Fruit fly (Drosophila melanogaster): ENCODE results near the gene Axn.

The Axn gene

DNA sequence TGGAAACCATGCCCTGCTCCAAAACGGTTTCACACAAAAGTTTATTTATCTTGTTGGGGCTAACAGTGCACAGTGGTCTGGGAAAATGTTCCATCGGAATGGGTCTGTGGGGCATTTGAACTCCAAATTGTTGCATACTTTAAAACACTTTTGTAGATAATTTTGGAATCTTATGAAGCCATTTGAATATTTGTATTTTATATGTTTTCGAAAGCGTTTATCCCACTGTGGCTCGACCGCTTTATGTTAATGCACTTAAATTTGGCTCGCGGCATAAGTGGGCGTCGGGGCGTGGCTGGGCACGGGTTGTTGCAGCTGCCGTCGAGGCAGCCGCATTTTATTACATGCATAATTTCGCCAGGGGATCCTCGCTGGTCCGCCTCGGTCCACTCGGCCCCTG lies 49.2 kb downstream of the Axn start:
- TF ChIP-seq CG8159 (tag; optimal IDR thresholded peaks at IDR 0.05) (no peak), CG12605 (GFP tag; IDR thresholded peaks at IDR 0.05) (peak; percentile 44; the same call in 1 of the 2 replicates), CG15710 (tag; optimal IDR thresholded peaks at IDR 0.05) (no peak), Pif1A (GFP tag; optimal IDR thresholded peaks at IDR 0.05) (no peak), CG4496 (GFP tag; IDR thresholded peaks at IDR 0.05) (peak; percentile 72), Ets98B (GFP tag; IDR thresholded peaks at IDR 0.05) (peak; percentile 44; the same call in 1 of the 2 replicates), CG8301 (tag; optimal IDR thresholded peaks at IDR 0.05) (peak; percentile 1), rn (GFP tag; IDR thresholded peaks at IDR 0.05) (no peak), CG34367 (tag; optimal IDR thresholded peaks at IDR 0.05) (no peak), CG17806 (tag; optimal IDR thresholded peaks at IDR 0.05) (no peak), Pif1B (GFP tag; optimal IDR thresholded peaks at IDR 0.05) (peak; percentile 34), fd96Ca (GFP tag; IDR thresholded peaks at IDR 0.05) (peak; percentile 49; the same call in 1 of the 3 replicates), CG14655 (GFP tag; optimal IDR thresholded peaks at IDR 0.05) (peak; percentile 11), Snoo (tag; optimal IDR thresholded peaks at IDR 0.05) (no peak), gl (tag; optimal IDR thresholded peaks at IDR 0.05) (no peak), EcR (GFP tag; optimal IDR thresholded peaks at IDR 0.05) (no peak), CG32121 (GFP tag; IDR thresholded peaks at IDR 0.05) (0 out of 2 replicates have a peak, but pooled peaks have one; percentile 25)

dm6 chr3R:30076088-30076487 lies 53.4 kb downstream of the Axn start:
- TF ChIP-seq CG12605 (GFP tag; IDR thresholded peaks at IDR 0.05) = no peak
- TF ChIP-seq CG13204 (GFP tag; optimal IDR thresholded peaks at IDR 0.05) = no peak
- peak; percentile 72 for TF ChIP-seq CG14655 (GFP tag; optimal IDR thresholded peaks at IDR 0.05)
- TF ChIP-seq CG34367 (tag; optimal IDR thresholded peaks at IDR 0.05) = peak; percentile 53
- no peak for TF ChIP-seq rn (GFP tag; IDR thresholded peaks at IDR 0.05)
- no peak for TF ChIP-seq gl (tag; optimal IDR thresholded peaks at IDR 0.05)
- peak; percentile 82 for TF ChIP-seq fd96Ca (GFP tag; IDR thresholded peaks at IDR 0.05)
- no peak for TF ChIP-seq Pif1B (GFP tag; optimal IDR thresholded peaks at IDR 0.05)
- peak; percentile 51 for TF ChIP-seq CG17806 (tag; optimal IDR thresholded peaks at IDR 0.05)
- peak; percentile 17 for TF ChIP-seq Pif1A (GFP tag; optimal IDR thresholded peaks at IDR 0.05)
- peak; percentile 57 for TF ChIP-seq CG8159 (tag; optimal IDR thresholded peaks at IDR 0.05)
- TF ChIP-seq CG32121 (GFP tag; IDR thresholded peaks at IDR 0.05) = no peak
- TF ChIP-seq Ets98B (GFP tag; IDR thresholded peaks at IDR 0.05) = peak; percentile 52
- TF ChIP-seq CG10348 (GFP tag; IDR thresholded peaks at IDR 0.05) = no peak; the same call in 1 of the 2 replicates
- peak; percentile 69 for TF ChIP-seq CG8301 (tag; optimal IDR thresholded peaks at IDR 0.05)
- TF ChIP-seq CG9948 (tag; optimal IDR thresholded peaks at IDR 0.05) = peak; percentile 56
- TF ChIP-seq CG15710 (tag; optimal IDR thresholded peaks at IDR 0.05) = peak; percentile 66
- peak; percentile 56 for TF ChIP-seq Snoo (tag; optimal IDR thresholded peaks at IDR 0.05)
- TF ChIP-seq EcR (GFP tag; optimal IDR thresholded peaks at IDR 0.05) = peak; percentile 53
- no peak for TF ChIP-seq D1 (tag; optimal IDR thresholded peaks at IDR 0.05)
- TF ChIP-seq CG4496 (GFP tag; IDR thresholded peaks at IDR 0.05) = peak; percentile 63; the same call in 1 of the 3 replicates

- TF ChIP-seq Pif1B (GFP tag; optimal IDR thresholded peaks at IDR 0.05) (no peak), CG8159 (tag; optimal IDR thresholded peaks at IDR 0.05) (peak; percentile 23), Pif1A (GFP tag; optimal IDR thresholded peaks at IDR 0.05) (peak; percentile 13)
Measured at dm6 chr3R:30083215-30083614, 60.6 kb downstream of the Axn start.

dm6 chr3R:30084137-30084536 lies 61.5 kb downstream of the Axn start:
- TF ChIP-seq CG32121 (GFP tag; IDR thresholded peaks at IDR 0.05) (no peak), CG14655 (GFP tag; optimal IDR thresholded peaks at IDR 0.05) (no peak), CG15710 (tag; optimal IDR thresholded peaks at IDR 0.05) (no peak), CG9948 (tag; optimal IDR thresholded peaks at IDR 0.05) (no peak), CG8301 (tag; optimal IDR thresholded peaks at IDR 0.05) (no peak)

Measured in whole organism, pupa.